Fruit fly (Drosophila melanogaster) whole organism, prepupa: ENCODE measurements around the gene CG31937.

Experiments
- Blimp-1 ChIP-seq: fragments of 200-800 bp; sonication (Bioruptor generic); optimal IDR thresholded peaks from 3 replicates; lab custom pipeline; 2017; ENCODE audit warnings: missing biosample characterization, missing genetic modification characterization, mild to moderate bottlenecking, moderate library complexity, missing genetic modification reagents
- CG6808 ChIP-seq: fragments of 200-800 bp; sonication (Bioruptor generic); optimal IDR thresholded peaks from 3 replicates; lab custom pipeline; 2017; ENCODE audit warnings: missing biosample characterization, missing genetic modification characterization, mild to moderate bottlenecking, moderate library complexity, missing genetic modification reagents
- Hr4 ChIP-seq: fragments of 200-800 bp; sonication (Bioruptor generic); optimal IDR thresholded peaks from 3 replicates; lab custom pipeline; 2016; ENCODE audit warnings: missing biosample characterization, missing genetic modification characterization
- Sox102F ChIP-seq: fragments of 200-800 bp; sonication (Bioruptor generic); optimal IDR thresholded peaks from 2 replicates; lab custom pipeline; 2016; ENCODE audit warnings: missing biosample characterization, mild to moderate bottlenecking, missing genetic modification characterization
- cyc ChIP-seq: fragments of 200-800 bp; sonication (Bioruptor generic); optimal IDR thresholded peaks from 3 replicates; lab custom pipeline; 2016; ENCODE audit warnings: missing biosample characterization, missing genetic modification characterization
- eg ChIP-seq: fragments of 200-800 bp; sonication (Bioruptor generic); IDR thresholded peaks from 3 replicates; pipeline ENCODE4 v1.3.6; 2022; ENCODE audit warnings: missing biosample characterization, missing genetic modification characterization
- fd85E ChIP-seq: fragments of 200-800 bp; sonication (Bioruptor generic); optimal IDR thresholded peaks from 3 replicates; lab custom pipeline; 2016; ENCODE audit warnings: missing biosample characterization, missing genetic modification characterization
- pdm3 ChIP-seq: fragments of 200-800 bp; sonication (Bioruptor generic); optimal IDR thresholded peaks from 3 replicates; lab custom pipeline; 2016; ENCODE audit warnings: missing biosample characterization, missing genetic modification characterization
- topi ChIP-seq: fragments of 200-800 bp; sonication (Bioruptor generic); optimal IDR thresholded peaks from 3 replicates; lab custom pipeline; 2016; ENCODE audit warnings: missing biosample characterization, missing genetic modification characterization

dm6 chr2L:1728620-1728944 lies 1.1 kb upstream of the CG31937 start, which contains the start of gene Rrp40:
- TF ChIP-seq topi (GFP tag; lab: Kevin White, UChicago): no peak
- TF ChIP-seq cyc: no peak
- no peak for TF ChIP-seq Sox102F (GFP tag; lab: Kevin White, UChicago)
- no peak for TF ChIP-seq CG6808 (GFP tag; lab: Kevin White, UChicago)
- TF ChIP-seq Hr4: no peak
- TF ChIP-seq Blimp-1 (GFP tag; lab: Kevin White, UChicago): no peak
- no peak for TF ChIP-seq eg (GFP tag; lab: Robert Waterston, UW)
- TF ChIP-seq pdm3: no peak
- no peak for TF ChIP-seq fd85E (GFP tag; lab: Kevin White, UChicago)
